Worm (Caenorhabditis elegans) whole organism, dauer: ENCODE data around the gene srbc-68.
"Not testable (repeated sequence)": the region's sequence is repeated elsewhere in the genome, so short reads cannot be mapped to it uniquely, and the experiment has no call there.

Experiments used
- unc-62 ChIP-seq: sonication (generic microtip); optimal IDR thresholded peaks from 2 replicates; lab custom pipeline; 2017; ENCODE audit warnings: missing biosample characterization, missing genetic modification reagents, missing genetic modification characterization

srbc-68 gene

ce11 chrV:3570695-3571094 is 24.3 kb upstream of the srbc-68 start, which contains the start of gene F40C5.2:
Gene F40C5.2 (plus strand): TSS chrV:3570995.
- TF ChIP-seq unc-62 (GFP tag; lab: Kevin White, UChicago), result not testable (repeated sequence)

ce11 chrV:3564335-3564734 is 17.9 kb upstream of the srbc-68 start, which contains the start of gene T24A6.17:
Gene T24A6.17 (minus strand): TSS chrV:3564435.
- TF ChIP-seq unc-62 (GFP tag; lab: Kevin White, UChicago), result not testable (repeated sequence)

DNA sequence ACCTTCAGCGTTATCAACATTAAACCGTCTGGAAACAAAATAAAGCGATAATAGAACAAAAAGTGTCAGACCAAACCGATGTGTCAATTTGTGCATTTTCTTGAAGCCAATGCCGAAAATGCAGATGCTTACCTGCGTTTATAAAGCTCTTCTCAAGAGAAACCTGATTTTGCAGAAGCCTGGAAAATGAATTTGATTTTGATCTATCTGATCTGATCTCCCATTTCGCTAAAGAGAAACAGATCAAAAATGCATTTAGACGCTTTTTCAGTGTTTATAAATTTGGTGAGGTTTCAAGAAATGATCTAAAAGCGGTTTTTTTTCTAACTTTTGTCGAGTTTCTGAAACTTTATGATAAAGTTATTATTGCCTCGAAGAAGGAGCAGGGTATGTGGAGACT is 16.4 kb upstream of the srbc-68 start, which contains the start of gene T24A6.16:
TSS of gene T24A6.16 (minus strand) at position 101 of the 400 bp plus-strand sequence.
- not testable (repeated sequence) for TF ChIP-seq unc-62 (GFP tag; lab: Kevin White, UChicago)

DNA sequence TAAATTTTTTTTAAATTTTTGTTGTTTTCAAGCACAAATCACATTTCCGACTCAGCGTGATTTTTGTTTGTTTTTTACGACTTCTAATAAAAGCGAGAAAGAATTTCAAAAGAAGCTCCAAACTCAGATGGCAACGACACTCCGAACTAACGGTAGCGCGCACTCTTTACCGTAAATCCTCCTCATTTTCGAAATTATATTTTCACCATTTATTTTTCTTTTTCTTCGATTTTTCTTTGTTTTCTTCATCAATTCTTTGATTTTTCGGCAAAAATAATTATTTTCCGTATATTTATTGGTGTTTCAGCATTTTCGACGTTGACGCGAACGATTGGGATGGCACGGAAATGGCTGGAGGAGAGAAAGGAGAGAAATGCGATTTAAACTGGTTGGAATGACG is 12.3 kb upstream of the srbc-68 start, which contains the start of gene T24A6.1:
TSS of gene T24A6.1 (plus strand) at position 301 of the 400 bp plus-strand sequence.
- TF ChIP-seq unc-62 (GFP tag; lab: Kevin White, UChicago), result not testable (repeated sequence)

DNA sequence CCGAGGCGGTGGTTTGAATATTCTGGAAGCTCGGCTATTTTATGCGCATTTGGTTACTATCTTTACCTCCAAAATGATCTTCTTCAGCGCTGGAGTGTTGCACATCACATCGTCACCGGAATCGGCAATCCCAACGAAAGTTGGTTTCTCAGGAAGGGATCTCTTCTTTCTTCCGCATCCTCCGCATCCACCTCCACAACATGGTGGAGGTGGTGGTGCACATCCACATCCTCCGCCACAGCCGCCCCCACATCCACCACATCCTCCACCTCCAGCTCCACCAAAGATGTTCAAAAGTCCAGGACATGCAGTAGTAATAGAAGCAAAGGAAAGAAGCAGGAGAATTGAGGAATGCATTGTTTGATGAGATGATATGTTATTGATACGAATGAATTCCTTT is 11.0 kb upstream of the srbc-68 start, which contains the start of gene grl-31:
TSS of gene grl-31 (minus strand) at position 357 of the 400 bp plus-strand sequence.
- TF ChIP-seq unc-62 (GFP tag; lab: Kevin White, UChicago), result no peak

DNA sequence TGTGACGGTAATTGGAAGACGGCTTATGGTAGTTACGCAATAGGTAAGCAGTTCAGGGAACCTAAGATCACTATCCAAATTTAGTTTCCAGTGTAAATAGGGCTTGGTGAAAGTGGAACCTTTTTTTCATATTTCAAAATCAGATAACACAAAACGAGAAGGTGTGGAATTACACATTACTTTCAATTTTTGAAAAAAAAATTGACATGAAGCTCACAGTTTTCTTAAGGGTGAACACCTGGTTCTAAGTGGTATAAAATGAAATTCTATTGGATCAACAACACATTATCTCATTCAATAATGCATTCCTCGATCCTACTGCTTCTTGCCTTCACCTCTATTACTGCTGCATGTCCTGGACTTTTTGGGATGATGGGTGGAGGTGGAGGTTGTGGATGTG is 9.6 kb upstream of the srbc-68 start, which contains the start of gene grl-30:
TSS of gene grl-30 (plus strand) at position 301 of the 400 bp plus-strand sequence.
- TF ChIP-seq unc-62 (GFP tag; lab: Kevin White, UChicago), result no peak

ce11 chrV:3554869-3555268 is 8.5 kb upstream of the srbc-68 start, which contains the start of gene grl-29:
Gene grl-29 (minus strand): TSS chrV:3555236.
- TF ChIP-seq unc-62 (GFP tag; lab: Kevin White, UChicago), result no peak

DNA sequence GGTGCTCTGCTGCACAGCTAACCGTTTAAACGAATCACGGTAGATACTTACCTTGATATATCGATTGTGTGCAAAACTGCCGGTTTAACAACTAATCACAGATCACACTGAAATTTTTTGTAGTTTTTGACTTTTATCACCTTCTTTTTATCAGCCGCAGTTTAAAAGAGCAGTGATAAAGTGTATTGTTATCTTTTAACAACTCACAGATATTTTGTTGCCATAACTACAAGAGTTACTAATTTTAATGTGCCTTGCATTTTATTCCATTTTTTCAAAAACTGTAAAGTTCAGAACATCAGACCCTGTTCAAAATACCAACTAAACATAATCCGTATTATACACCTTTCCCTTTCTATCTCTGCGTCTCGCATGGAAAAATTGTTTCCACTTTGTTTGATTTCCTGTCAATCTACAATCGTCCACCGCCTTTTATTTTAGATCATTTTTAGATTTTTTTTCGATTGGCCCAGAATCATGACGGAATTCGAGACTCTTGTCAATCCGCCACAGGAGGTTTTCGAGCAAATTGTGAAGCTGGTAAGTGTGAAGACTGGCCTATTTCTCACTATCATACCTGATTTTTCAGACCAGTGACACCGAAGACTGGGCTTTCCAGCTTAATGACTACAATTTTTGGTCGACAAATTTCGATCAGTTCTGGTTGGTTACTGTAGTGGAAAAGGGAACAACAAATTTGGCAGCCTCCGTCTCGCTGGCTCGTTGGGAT is 6.5 kb upstream of the srbc-68 start, which contains the start of gene T24A6.20:
TSS of gene T24A6.20 (plus strand) at position 395 of the 730 bp plus-strand sequence.
- TF ChIP-seq unc-62 (GFP tag; lab: Kevin White, UChicago), result no peak

DNA sequence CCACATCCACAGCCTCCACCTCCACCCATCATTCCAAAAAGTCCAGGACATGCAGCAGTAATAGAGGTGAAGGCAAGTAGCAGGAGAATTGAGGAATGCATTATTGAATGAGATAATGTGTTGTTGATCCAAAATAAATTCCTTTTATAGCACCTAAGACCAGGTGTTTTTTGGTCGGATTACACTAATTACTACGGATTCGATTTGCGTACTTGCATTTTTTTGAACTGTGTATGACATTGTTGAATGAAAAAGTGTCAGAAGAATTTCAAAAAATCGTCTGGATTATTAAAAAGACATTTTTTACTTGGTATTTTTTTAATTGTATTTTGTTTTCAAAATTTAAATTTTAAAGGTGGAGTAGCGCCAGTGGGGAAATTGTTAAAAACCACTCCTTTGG is 5.3 kb upstream of the srbc-68 start, which contains the start of gene grl-28:
TSS of gene grl-28 (minus strand) at position 101 of the 400 bp plus-strand sequence.
- no peak for TF ChIP-seq unc-62 (GFP tag; lab: Kevin White, UChicago)

ce11 chrV:3549553-3549952 is 3.1 kb upstream of the srbc-68 start, which contains the start of gene sri-21:
Gene sri-21 (plus strand): TSS chrV:3549853.
- no peak for TF ChIP-seq unc-62 (GFP tag; lab: Kevin White, UChicago)

DNA sequence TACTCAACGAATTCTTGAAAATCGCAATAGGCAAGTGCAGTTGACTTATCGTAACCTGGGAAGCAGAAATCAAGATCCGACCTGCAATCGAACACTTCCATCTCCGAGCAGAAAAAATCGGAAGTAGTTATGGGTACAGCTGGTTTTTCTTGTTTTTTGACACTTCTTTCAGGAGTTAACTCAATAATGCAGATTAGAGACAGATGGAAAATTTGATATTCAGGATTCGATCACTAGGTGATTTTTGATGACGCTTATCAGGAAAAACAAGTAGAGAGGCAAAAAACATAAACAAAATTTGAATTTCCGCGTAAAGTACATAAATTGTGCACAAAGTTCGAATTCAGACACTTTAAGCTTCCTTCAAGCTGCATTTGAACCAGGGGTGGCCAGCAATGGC is 2.4 kb upstream of the srbc-68 start, which contains the start of gene srw-130:
TSS of gene srw-130 (minus strand) at position 101 of the 400 bp plus-strand sequence.
- no peak for TF ChIP-seq unc-62 (GFP tag; lab: Kevin White, UChicago)

- TF ChIP-seq unc-62 (GFP tag; lab: Kevin White, UChicago), result no peak
Observed at ce11 chrV:3543344-3543743, 3.1 kb downstream of the srbc-68 start, which contains the start of gene nhr-222. Gene nhr-222 (minus strand): TSS chrV:3543444.

DNA sequence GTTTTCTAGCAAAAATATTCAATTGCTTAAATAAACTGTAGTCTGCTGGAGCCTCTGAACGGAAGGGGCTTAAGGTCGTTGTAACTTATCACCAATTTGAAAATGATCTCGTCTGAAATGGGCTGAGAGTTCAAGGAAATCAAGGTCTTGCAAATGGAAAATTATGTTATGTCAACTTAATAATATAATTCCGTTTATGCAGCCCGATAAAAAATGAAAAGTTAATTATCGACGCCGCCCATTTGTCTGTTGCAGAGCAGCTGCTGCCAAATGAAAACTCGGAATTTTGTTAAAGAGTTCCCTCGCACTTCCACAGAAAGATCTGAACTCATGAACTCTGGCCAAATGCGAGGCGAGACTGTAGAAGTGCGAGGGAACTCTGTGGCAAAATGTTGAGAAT is 5.3 kb downstream of the srbc-68 start, which contains the start of gene srbc-67:
TSS of gene srbc-67 (minus strand) at position 101 of the 400 bp plus-strand sequence.
- TF ChIP-seq unc-62 (GFP tag; lab: Kevin White, UChicago), result no peak

DNA sequence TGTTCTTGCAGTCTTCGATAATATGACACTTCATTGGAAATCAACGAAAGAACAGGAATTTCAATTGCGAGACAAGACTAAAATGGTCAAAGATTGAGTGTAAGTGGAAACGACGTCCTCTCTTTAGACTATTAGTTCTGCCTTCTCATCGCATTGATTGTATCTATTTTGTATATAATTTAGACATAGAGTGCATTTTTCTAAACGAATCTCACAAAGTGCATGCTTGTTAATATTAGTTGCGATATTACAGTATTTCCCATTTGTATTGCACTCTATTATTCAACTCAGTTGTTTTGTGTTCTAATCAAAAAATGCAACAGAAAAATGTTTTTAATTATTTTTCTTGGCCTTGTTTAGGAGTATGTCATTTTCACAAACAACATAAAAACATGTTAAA is 8.1 kb downstream of the srbc-68 start, which contains the start of gene nhr-93:
TSS of gene nhr-93 (minus strand) at position 101 of the 400 bp plus-strand sequence.
- no peak for TF ChIP-seq unc-62 (GFP tag; lab: Kevin White, UChicago)

DNA sequence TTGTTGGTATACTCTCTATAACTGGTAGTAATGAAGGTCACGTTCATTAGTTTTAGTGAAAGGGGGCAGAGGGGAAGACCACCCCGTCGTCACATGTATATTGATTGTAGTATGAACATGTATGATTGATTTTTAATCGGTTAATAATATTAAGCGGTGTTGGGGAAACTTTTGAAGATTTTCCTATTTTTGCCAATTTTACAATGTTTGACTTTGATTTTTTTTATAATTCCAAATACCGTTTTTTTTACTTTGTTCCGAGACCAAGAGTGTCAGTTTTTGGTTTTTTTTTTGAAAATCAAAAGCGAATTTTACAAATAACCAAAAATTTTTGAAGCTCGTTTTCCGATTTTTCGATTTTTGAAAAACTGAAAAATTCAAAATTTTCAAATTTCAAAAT is 11.2 kb downstream of the srbc-68 start, which contains the start of gene nhr-221:
TSS of gene nhr-221 (minus strand) at position 101 of the 400 bp plus-strand sequence.
- TF ChIP-seq unc-62 (GFP tag; lab: Kevin White, UChicago), result no peak

ce11 chrV:3530403-3530802 is 16.0 kb downstream of the srbc-68 start, which contains the start of gene srbc-66:
Gene srbc-66 (plus strand): TSS chrV:3530703.
- no peak for TF ChIP-seq unc-62 (GFP tag; lab: Kevin White, UChicago)
